Worm (Caenorhabditis elegans): Measurements from ENCODE around the gene F46C5.1.

ce11 chrII:8820126-8820972 lies 641 bp downstream of the F46C5.1 start:
- TF ChIP-seq tbx-37 (GFP tag; conservative IDR thresholded peaks at IDR 0.05) (no peak), ama-1 (optimal IDR thresholded peaks at IDR 0.05) (no peak)
